Worm (Caenorhabditis elegans) whole organism, L4/young adult: Measurements from ENCODE around the gene F14H12.6.
"Not testable (repeated sequence)": the region's sequence is repeated elsewhere in the genome, so short reads cannot be mapped to it uniquely, and the experiment has no call there.

Source experiments
- W03F9.2 ChIP-seq: fragments of 150-350 bp; optimal IDR thresholded peaks from 2 replicates; lab custom pipeline; 2014; ENCODE audit warnings: missing biosample characterization, missing genetic modification characterization
- dao-5 ChIP-seq: sonication (generic microtip); optimal IDR thresholded peaks from 2 replicates; lab custom pipeline; 2016; ENCODE audit warnings: missing genotype, missing genetic modification characterization, moderate library complexity, missing compliant biosample characterization
- him-1 ChIP-seq: sonication (generic microtip); optimal IDR thresholded peaks from 2 replicates; lab custom pipeline; 2016; ENCODE audit warnings: missing genotype, missing genetic modification reagents, missing genetic modification characterization, missing compliant biosample characterization

Gene F14H12.6

ce11 chrX:4339332-4339731 is 18.0 kb downstream of the F14H12.6 start, which contains the start of gene cst-1:
cst-1 (plus strand) TSS chrX:4339632.
- TF ChIP-seq W03F9.2 (tag; lab: Kevin White, UChicago); him-1 (tag; lab: Kevin White, UChicago); dao-5: not testable (repeated sequence)

ce11 chrX:4335950-4336349 is 21.4 kb downstream of the F14H12.6 start, which contains the start of gene cst-2:
cst-2 (minus strand) TSS chrX:4336050.
- not testable (repeated sequence) for TF ChIP-seq W03F9.2 (tag; lab: Kevin White, UChicago); him-1 (tag; lab: Kevin White, UChicago); dao-5

DNA sequence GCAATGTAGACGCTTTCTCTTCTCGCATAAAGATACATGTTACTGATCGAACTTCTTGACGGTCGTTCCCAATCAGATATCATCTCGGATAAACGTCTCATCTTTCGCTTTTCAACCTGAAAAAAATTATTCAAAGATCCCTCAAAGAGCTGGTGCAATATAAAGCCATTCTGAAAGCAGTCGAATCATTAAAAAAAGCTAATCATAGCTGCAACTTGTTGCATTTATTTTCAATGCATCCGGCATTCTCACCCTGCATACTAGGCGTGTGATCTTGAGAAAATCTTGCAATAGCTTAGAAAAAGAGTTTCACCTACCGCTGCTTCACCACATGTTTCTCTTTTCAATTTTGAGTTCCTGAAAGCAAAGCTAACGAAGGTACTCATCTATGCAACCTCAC is 25.1 kb downstream of the F14H12.6 start, which contains the start of gene C24A8.6:
Gene C24A8.6, minus strand, starts transcription at position 101 of the 400 bp plus-strand sequence.
- not testable (repeated sequence) for TF ChIP-seq him-1 (tag; lab: Kevin White, UChicago); W03F9.2 (tag; lab: Kevin White, UChicago); dao-5

- no peak for TF ChIP-seq dao-5
- TF ChIP-seq him-1 (tag; lab: Kevin White, UChicago) = no peak
- TF ChIP-seq W03F9.2 (tag; lab: Kevin White, UChicago) = no peak
These were observed 28.6 kb downstream of the F14H12.6 start, which contains the start of gene C24A8.5 for ce11 chrX:4328816-4329215. C24A8.5 (minus strand) TSS chrX:4328916.

- no peak for TF ChIP-seq him-1 (tag; lab: Kevin White, UChicago)
- TF ChIP-seq dao-5 = no peak
- no peak for TF ChIP-seq W03F9.2 (tag; lab: Kevin White, UChicago)
These were observed 34.4 kb downstream of the F14H12.6 start for ce11 chrX:4322847-4323455.

DNA sequence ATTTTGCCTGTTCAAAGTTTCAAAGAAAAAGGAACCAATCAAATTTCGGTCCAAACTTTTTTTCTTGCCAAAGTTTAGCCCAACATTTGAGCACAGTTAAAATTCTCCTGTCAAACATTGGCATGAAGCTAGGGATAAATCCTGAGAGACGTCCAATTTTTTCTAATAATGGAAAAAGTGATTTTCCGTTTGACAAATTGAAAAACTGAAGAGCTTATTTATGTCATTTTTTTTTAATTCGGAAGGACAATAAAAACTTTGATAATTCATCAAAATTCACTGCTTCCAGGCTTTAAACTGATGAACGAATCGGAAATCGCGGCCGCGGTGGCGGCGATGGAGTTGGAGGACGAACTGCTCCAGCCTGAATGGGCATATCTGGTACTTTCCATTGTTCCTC is 36.8 kb downstream of the F14H12.6 start, which contains the start of gene dop-6:
Gene dop-6, plus strand, starts transcription at position 301 of the 400 bp plus-strand sequence.
- TF ChIP-seq W03F9.2 (tag; lab: Kevin White, UChicago) = no peak
- no peak for TF ChIP-seq him-1 (tag; lab: Kevin White, UChicago)
- no peak for TF ChIP-seq dao-5

DNA sequence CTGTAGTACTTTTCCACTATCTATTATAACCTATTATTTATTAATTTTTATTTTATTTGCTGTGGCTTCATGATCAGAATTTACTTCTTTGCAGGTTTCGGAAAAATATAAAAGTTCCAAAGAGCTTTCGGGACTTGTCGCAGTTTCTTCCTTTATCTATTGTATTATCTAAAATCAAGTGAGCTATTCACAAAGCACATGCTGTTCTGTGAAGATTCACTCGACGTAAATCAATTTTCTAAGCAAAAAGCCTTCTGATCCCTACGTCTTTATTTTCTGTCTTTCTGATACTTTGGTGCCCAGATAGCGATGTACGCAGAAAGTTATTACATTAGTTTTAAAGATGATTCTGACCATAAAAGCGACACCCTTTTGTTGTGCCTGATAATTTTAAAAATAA is 40.3 kb downstream of the F14H12.6 start:
- TF ChIP-seq dao-5 (no peak), him-1 (tag; lab: Kevin White, UChicago) (no peak), W03F9.2 (tag; lab: Kevin White, UChicago) (no peak)

- no peak for TF ChIP-seq dao-5
- no peak for TF ChIP-seq him-1 (tag; lab: Kevin White, UChicago)
- no peak for TF ChIP-seq W03F9.2 (tag; lab: Kevin White, UChicago)
These were observed 42.4 kb downstream of the F14H12.6 start for ce11 chrX:4314939-4315338.

DNA sequence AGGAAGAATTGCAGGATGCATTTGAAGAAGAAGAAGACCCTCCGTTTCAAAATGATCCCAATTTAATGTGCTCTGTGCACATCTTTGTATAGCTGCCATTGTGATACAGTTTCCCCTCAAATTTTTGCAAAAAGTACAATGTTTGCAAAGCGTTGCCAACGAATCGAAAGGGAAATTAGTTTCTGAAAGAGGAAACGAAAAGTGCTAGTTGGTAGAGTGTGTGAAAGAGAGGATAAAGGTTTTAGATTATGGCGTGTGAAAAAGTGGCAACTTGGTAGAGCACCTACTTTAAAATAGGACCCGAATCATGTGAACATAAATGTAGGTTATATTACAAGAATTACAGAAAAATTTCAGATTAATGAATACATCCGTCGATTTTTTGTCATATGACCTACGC is 45.7 kb downstream of the F14H12.6 start, which contains the start of gene C52B9.8:
Gene C52B9.8, minus strand, starts transcription at position 101 of the 400 bp plus-strand sequence.
- TF ChIP-seq W03F9.2 (tag; lab: Kevin White, UChicago) = no peak
- TF ChIP-seq him-1 (tag; lab: Kevin White, UChicago) = no peak
- TF ChIP-seq dao-5 = no peak

DNA sequence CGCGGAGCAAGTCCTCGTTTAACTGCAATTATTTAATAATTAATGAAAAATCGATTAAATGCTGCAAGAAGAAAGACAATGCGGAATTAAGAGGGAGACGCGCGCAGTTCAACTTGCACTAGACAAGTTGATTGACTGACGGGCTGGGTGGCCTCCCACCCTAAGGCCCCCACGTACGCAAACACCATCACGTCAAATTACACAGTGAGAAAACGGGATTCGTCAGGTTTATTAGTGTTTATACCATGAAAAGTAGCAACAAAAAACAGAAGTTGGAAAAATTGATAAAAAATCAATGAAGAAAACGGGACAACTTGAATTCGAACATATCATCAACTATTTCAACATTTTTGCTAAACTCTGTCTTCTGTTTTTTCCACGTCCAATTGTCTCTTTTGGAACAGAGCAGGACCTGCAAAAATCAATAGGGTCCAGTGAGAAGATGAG is 49.8 kb downstream of the F14H12.6 start:
- TF ChIP-seq dao-5 (no peak), him-1 (tag; lab: Kevin White, UChicago) (no peak), W03F9.2 (tag; lab: Kevin White, UChicago) (no peak)
